Fruit fly (Drosophila melanogaster): ENCODE results near the gene CG32085.
A peak's percentile ranks its signal among the peaks of the same experiment; 100 is the strongest.

The CG32085 gene

dm6 chr3L:11630684-11631083 is 49.5 kb downstream of the CG32085 start (continued):
- TF ChIP-seq Ets97D (GFP tag; optimal IDR thresholded peaks at IDR 0.05), result peak; percentile 33
- peak; percentile 96 for TF ChIP-seq Myb (GFP tag; optimal IDR thresholded peaks at IDR 0.05)
- peak; percentile 23 for TF ChIP-seq Med (GFP tag)
- TF ChIP-seq CG2116 (GFP tag; optimal IDR thresholded peaks at IDR 0.05), result peak; percentile 48
- no peak for TF ChIP-seq CG3407 (GFP tag; optimal IDR thresholded peaks at IDR 0.05)
- peak; percentile 16 for TF ChIP-seq her (GFP tag; optimal IDR thresholded peaks at IDR 0.05)
- TF ChIP-seq CG10979 (tag; optimal IDR thresholded peaks at IDR 0.05), result no peak
- TF ChIP-seq Dp (GFP tag; optimal IDR thresholded peaks at IDR 0.05), result peak; percentile 93
- peak in 1 of 2 experiments; percentile 64 for TF ChIP-seq Pdp1 (GFP tag; optimal IDR thresholded peaks at IDR 0.05)
- TF ChIP-seq CG12391 (tag; optimal IDR thresholded peaks at IDR 0.05), result no peak
- peak; percentile 61 for TF ChIP-seq pzg (GFP tag; optimal IDR thresholded peaks at IDR 0.05)
- TF ChIP-seq stc (GFP tag; IDR thresholded peaks at IDR 0.05), result no peak
- TF ChIP-seq CG13287 (GFP tag; IDR thresholded peaks at IDR 0.05; ENCODE audit: partially characterized antibody), result peak; percentile 56; the same call in 1 of the 2 replicates

- TF ChIP-seq Ada2b (GFP tag; IDR thresholded peaks at IDR 0.05) (no peak), CG10147 (GFP tag; optimal IDR thresholded peaks at IDR 0.05) (no peak), Pdp1 (GFP tag; optimal IDR thresholded peaks at IDR 0.05) (peak in 1 of 2 experiments; percentile 65), CG14860 (GFP tag; IDR thresholded peaks at IDR 0.05; ENCODE audit: partially characterized antibody) (peak; percentile 96), Nf-YB (GFP tag; optimal IDR thresholded peaks at IDR 0.05) (no peak), CG14014 (GFP tag; IDR thresholded peaks at IDR 0.05) (no peak), dysf (GFP tag; IDR thresholded peaks at IDR 0.05) (no peak), pzg (GFP tag; optimal IDR thresholded peaks at IDR 0.05) (peak; percentile 81), Neu2 (GFP tag; optimal IDR thresholded peaks at IDR 0.05; ENCODE audit: borderline replicate concordance) (no peak), Aef1 (GFP tag; IDR thresholded peaks at IDR 0.05) (no peak), ftz-f1 (GFP tag; optimal IDR thresholded peaks at IDR 0.05) (peak; percentile 39), nerfin-1 (tag; optimal IDR thresholded peaks at IDR 0.05) (no peak), CG15269 (tag; optimal IDR thresholded peaks at IDR 0.05) (no peak), yki (optimal IDR thresholded peaks at IDR 0.05) (no peak), D19A (tag; optimal IDR thresholded peaks at IDR 0.05) (no peak), CG13624 (GFP tag; optimal IDR thresholded peaks at IDR 0.05) (no peak), CG17829 (tag; optimal IDR thresholded peaks at IDR 0.05) (peak; percentile 14), Adf1 (GFP tag; IDR thresholded peaks at IDR 0.05) (no peak), Gug (GFP tag; IDR thresholded peaks at IDR 0.05) (peak; percentile 35; the same call in 1 of the 4 replicates), zfh2 (GFP tag; optimal IDR thresholded peaks at IDR 0.05) (no peak), Max (GFP tag; optimal IDR thresholded peaks at IDR 0.05) (no peak), Camta (GFP tag; optimal IDR thresholded peaks at IDR 0.05) (no peak), CG6791 (GFP tag; IDR thresholded peaks at IDR 0.05; ENCODE audit: partially characterized antibody) (peak; percentile 98), CG9797 (GFP tag; optimal IDR thresholded peaks at IDR 0.05) (peak; percentile 19), Stat92E (GFP tag; optimal IDR thresholded peaks at IDR 0.05) (no peak), nom (GFP tag; optimal IDR thresholded peaks at IDR 0.05) (peak; percentile 68), phol (tag; optimal IDR thresholded peaks at IDR 0.05) (peak; percentile 21), CG2889 (GFP tag; IDR thresholded peaks at IDR 0.05) (no peak), CG2712 (tag; optimal IDR thresholded peaks at IDR 0.05) (peak; percentile 41), tgo (GFP tag; IDR thresholded peaks at IDR 0.05) (no peak), wek (GFP tag; optimal IDR thresholded peaks at IDR 0.05) (no peak), Lhr (GFP tag; optimal IDR thresholded peaks at IDR 0.05) (peak; percentile 14), CG17361 (GFP tag; IDR thresholded peaks at IDR 0.05) (no peak), Dip2 (GFP tag; IDR thresholded peaks at IDR 0.05) (no peak), sima (GFP tag; optimal IDR thresholded peaks at IDR 0.05) (no peak), luna (GFP tag; optimal IDR thresholded peaks at IDR 0.05) (no peak), Rfx (GFP tag; IDR thresholded peaks at IDR 0.05) (no peak; the same call in 1 of the 2 replicates), lilli (GFP tag; optimal IDR thresholded peaks at IDR 0.05) (peak; percentile 35)
These were observed 52.2 kb downstream of the CG32085 start, which contains the start of gene Apt1 for dm6 chr3L:11627819-11628483. Apt1 (plus strand) TSS chr3L:11628037.

All from whole organism, embryonic.